Worm (Caenorhabditis elegans) whole organism, L3 larva: ENCODE data around the gene usp-33.
A peak's percentile ranks its signal among the peaks of the same experiment; 100 is the strongest.

Experiments
- aly-2 ChIP-seq: fragments of 150-350 bp; optimal IDR thresholded peaks from 2 replicates; lab custom pipeline; 2014; ENCODE audit warnings: missing biosample characterization, missing genetic modification characterization
- ceh-16 ChIP-seq: sonication (generic microtip); optimal IDR thresholded peaks from 2 replicates; lab custom pipeline; 2017; ENCODE audit warnings: missing biosample characterization, missing genetic modification characterization
- ceh-9 ChIP-seq: sonication (generic microtip); optimal IDR thresholded peaks from 2 replicates; lab custom pipeline; 2018; ENCODE audit warnings: missing biosample characterization, missing genetic modification characterization
- elt-2 ChIP-seq: sonication (generic microtip); optimal IDR thresholded peaks from 2 replicates; lab custom pipeline; 2016; ENCODE audit warnings: missing genetic modification reagents, mild to moderate bottlenecking, missing genetic modification characterization, missing compliant biosample characterization
- lin-15B ChIP-seq: fragments of 150-350 bp; optimal IDR thresholded peaks from 2 replicates; lab custom pipeline; 2014; ENCODE audit warnings: missing biosample characterization, missing genetic modification characterization
- mml-1 ChIP-seq: fragments of 150-350 bp; sonication (generic microtip); optimal IDR thresholded peaks from 3 replicates; lab custom pipeline; 2014; ENCODE audit warnings: missing biosample characterization, missing genetic modification characterization
- nhr-11 ChIP-seq: fragments of 150-350 bp; optimal IDR thresholded peaks from 2 replicates; lab custom pipeline; 2014; ENCODE audit warnings: missing biosample characterization, missing genetic modification characterization
- nhr-237 ChIP-seq: fragments of 150-350 bp; optimal IDR thresholded peaks from 2 replicates; lab custom pipeline; 2014; ENCODE audit warnings: missing biosample characterization, missing genetic modification characterization
- nhr-25 ChIP-seq: sonication (generic microtip); optimal IDR thresholded peaks from 2 replicates; lab custom pipeline; 2017; ENCODE audit warnings: missing biosample characterization, missing genetic modification characterization
- nhr-76 ChIP-seq: fragments of 150-350 bp; sonication (generic microtip); optimal IDR thresholded peaks from 5 replicates; lab custom pipeline; 2014; ENCODE audit warnings: missing biosample characterization, missing genetic modification characterization
- sea-2 ChIP-seq: fragments of 150-350 bp; sonication (generic microtip); optimal IDR thresholded peaks from 4 replicates; lab custom pipeline; 2014; ENCODE audit warnings: missing biosample characterization, missing genetic modification reagents, missing genetic modification characterization
- snpc-4 ChIP-seq: fragments of 150-350 bp; optimal IDR thresholded peaks from 2 replicates; lab custom pipeline; 2014; ENCODE audit warnings: missing biosample characterization, missing genetic modification characterization
- unc-62 ChIP-seq: fragments of 150-350 bp; sonication (generic microtip); optimal IDR thresholded peaks from 4 replicates; lab custom pipeline; 2014; ENCODE audit warnings: missing biosample characterization, missing genetic modification reagents, missing genetic modification characterization
- ztf-11 ChIP-seq: fragments of 150-350 bp; optimal IDR thresholded peaks from 2 replicates; lab custom pipeline; 2014; ENCODE audit warnings: missing biosample characterization, missing genetic modification characterization

DNA sequence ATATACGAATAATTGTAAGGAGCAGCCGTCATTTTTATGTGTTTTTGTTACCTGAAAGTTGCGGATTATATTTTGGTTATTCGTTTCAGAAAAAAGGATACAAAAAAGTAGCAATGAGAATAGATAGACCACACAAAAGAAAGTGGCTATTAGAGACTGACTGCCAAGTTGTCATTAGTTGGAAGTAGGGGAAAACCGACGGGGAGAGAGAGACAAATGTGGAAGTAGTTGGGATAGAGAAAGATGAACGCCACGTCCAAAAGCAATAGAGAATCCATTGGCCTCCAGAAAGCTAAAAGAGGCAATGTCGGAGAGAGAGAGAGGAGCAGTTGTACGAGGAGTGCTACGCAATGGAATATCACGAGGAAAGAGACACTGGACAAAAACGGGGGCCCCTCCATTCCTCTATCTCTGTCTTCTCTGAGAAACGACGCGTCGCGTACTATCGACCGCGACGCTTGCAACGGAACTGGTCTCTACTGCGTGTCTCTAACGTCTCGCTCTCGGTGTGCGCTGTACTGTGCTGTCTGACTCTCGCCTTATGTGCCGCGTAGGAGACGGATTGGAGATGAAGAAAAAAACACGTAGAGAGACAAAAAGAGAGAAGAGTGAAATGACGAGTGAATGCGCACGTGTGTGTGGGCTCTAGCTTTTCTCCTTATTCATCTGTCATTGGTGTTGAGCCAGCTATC, 15.6 kb downstream of the usp-33 start, which contains the start of gene rab-14:
- TF ChIP-seq nhr-76 (no peak), nhr-237 (no peak), lin-15B (peak; percentile 45), sea-2 (GFP tag; lab: Kevin White, UChicago) (no peak), snpc-4 (tag; lab: Kevin White, UChicago) (peak; percentile 35), elt-2 (no peak), unc-62 (GFP tag; lab: Kevin White, UChicago) (peak; percentile 62), ztf-11 (tag; lab: Kevin White, UChicago) (no peak), nhr-25 (tag; lab: Kevin White, UChicago) (peak; percentile 48), ceh-9 (tag; lab: Kevin White, UChicago) (no peak), nhr-11 (tag; lab: Kevin White, UChicago) (no peak), aly-2 (no peak), ceh-16 (tag; lab: Kevin White, UChicago) (no peak), mml-1 (tag; lab: Kevin White, UChicago) (no peak)
